Fruit fly (Drosophila melanogaster): Measurements from ENCODE around the gene CG31115.

Gene CG31115

dm6 chr3R:25009745-25010446 lies 26.8 kb upstream of the CG31115 start:
- TF ChIP-seq mirr (GFP tag; optimal IDR thresholded peaks at IDR 0.05) (no peak), otp (GFP tag; IDR thresholded peaks at IDR 0.05) (no peak), ken (GFP tag; IDR thresholded peaks at IDR 0.05) (no peak), Hr3 (GFP tag; optimal IDR thresholded peaks at IDR 0.05) (no peak), lov (optimal IDR thresholded peaks at IDR 0.05) (no peak), lov (GFP tag; IDR thresholded peaks at IDR 0.05) (no peak), CG17328 (GFP tag; IDR thresholded peaks at IDR 0.05) (0 out of 2 replicates have a peak, but pooled peaks have one; percentile 26), nom (GFP tag; optimal IDR thresholded peaks at IDR 0.05) (peak; percentile 80), CG11456 (GFP tag; IDR thresholded peaks at IDR 0.05) (no peak), nmo (GFP tag; optimal IDR thresholded peaks at IDR 0.05) (peak; percentile 9), CG6683 (GFP tag; optimal IDR thresholded peaks at IDR 0.05) (no peak), Pdp1 (GFP tag; optimal IDR thresholded peaks at IDR 0.05) (no peak), inv (GFP tag; IDR thresholded peaks at IDR 0.05; ENCODE audit: partially characterized antibody) (no peak), CG4404 (GFP tag; IDR thresholded peaks at IDR 0.05) (peak; percentile 34; the same call in 1 of the 2 replicates), MTF-1 (GFP tag; optimal IDR thresholded peaks at IDR 0.05; ENCODE audit: borderline replicate concordance) (no peak), aop (GFP tag; IDR thresholded peaks at IDR 0.05) (no peak), Opbp (GFP tag; IDR thresholded peaks at IDR 0.05; ENCODE audit: partially characterized antibody) (no peak), h (optimal IDR thresholded peaks at IDR 0.05) (no peak), CG1603 (tag; optimal IDR thresholded peaks at IDR 0.05) (peak; percentile 27), sisA (GFP tag; IDR thresholded peaks at IDR 0.05) (0 out of 2 replicates have a peak, but pooled peaks have one; percentile 12), dmrt11E (tag; optimal IDR thresholded peaks at IDR 0.05) (peak; percentile 30), corto (GFP tag; optimal IDR thresholded peaks at IDR 0.05) (no peak), row (GFP tag; IDR thresholded peaks at IDR 0.05) (peak; percentile 14; the same call in 1 of the 3 replicates), CG10979 (tag; optimal IDR thresholded peaks at IDR 0.05) (peak; percentile 40), sens (GFP tag) (peak; percentile 16), CG15073 (GFP tag; optimal IDR thresholded peaks at IDR 0.05) (no peak), Blimp-1 (GFP tag; optimal IDR thresholded peaks at IDR 0.05) (peak; percentile 13), CG8388 (GFP tag; optimal IDR thresholded peaks at IDR 0.05) (no peak), bcd (GFP tag; optimal IDR thresholded peaks at IDR 0.05) (no peak), Drgx (GFP tag; IDR thresholded peaks at IDR 0.05) (peak; percentile 92), ci (GFP tag; IDR thresholded peaks at IDR 0.05) (peak; percentile 29; the same call in 1 of the 3 replicates), Max (GFP tag; optimal IDR thresholded peaks at IDR 0.05) (no peak), prd (optimal IDR thresholded peaks at IDR 0.05) (no peak), prd (GFP tag; IDR thresholded peaks at IDR 0.05) (peak; percentile 45; the same call in 1 of the 3 replicates), HLHmδ (GFP tag; optimal IDR thresholded peaks at IDR 0.05) (no peak), pb (GFP tag; optimal IDR thresholded peaks at IDR 0.05) (no peak), D19A (tag; optimal IDR thresholded peaks at IDR 0.05) (no peak), vvl (GFP tag; IDR thresholded peaks at IDR 0.05) (0 out of 2 replicates have a peak, but pooled peaks have one; percentile 27), eve (GFP tag; optimal IDR thresholded peaks at IDR 0.05) (no peak), bsh (GFP tag; optimal IDR thresholded peaks at IDR 0.05) (peak; percentile 38 to 83), sim (GFP tag; IDR thresholded peaks at IDR 0.05) (no peak)

- TF ChIP-seq sens (GFP tag) (no peak), CG15269 (tag; optimal IDR thresholded peaks at IDR 0.05) (peak; percentile 51), PHDP (tag; optimal IDR thresholded peaks at IDR 0.05) (no peak), CG15601 (tag; optimal IDR thresholded peaks at IDR 0.05) (no peak), Ets65A (GFP tag) (peak; percentile 11), Antp (GFP tag; optimal IDR thresholded peaks at IDR 0.05) (no peak), ap (GFP tag; IDR thresholded peaks at IDR 0.05) (no peak), scrt (GFP tag; optimal IDR thresholded peaks at IDR 0.05) (no peak), ind (GFP tag; optimal IDR thresholded peaks at IDR 0.05) (no peak), sens-2 (GFP tag; IDR thresholded peaks at IDR 0.05) (no peak), fd3F (GFP tag; optimal IDR thresholded peaks at IDR 0.05) (no peak), ftz-f1 (GFP tag; optimal IDR thresholded peaks at IDR 0.05) (no peak), dpn (GFP tag; optimal IDR thresholded peaks at IDR 0.05) (no peak)
Measured at dm6 chr3R:25012016-25012415, 24.7 kb upstream of the CG31115 start.
